Worm (Caenorhabditis elegans) whole organism, late embryonic: ENCODE data around the gene C25H3.14.

Source experiments
- ceh-2 ChIP-seq: sonication (generic microtip); optimal IDR thresholded peaks from 2 replicates; lab custom pipeline; 2016; ENCODE audit warnings: missing genotype, missing genetic modification characterization, missing compliant biosample characterization
- tbx-7 ChIP-seq: sonication (generic microtip); optimal IDR thresholded peaks from 2 replicates; lab custom pipeline; 2016; ENCODE audit warnings: missing genotype, missing genetic modification characterization, missing compliant biosample characterization
- unc-86 ChIP-seq: sonication (generic microtip); optimal IDR thresholded peaks from 2 replicates; lab custom pipeline; 2016; ENCODE audit warnings: missing genetic modification characterization, missing compliant biosample characterization

DNA sequence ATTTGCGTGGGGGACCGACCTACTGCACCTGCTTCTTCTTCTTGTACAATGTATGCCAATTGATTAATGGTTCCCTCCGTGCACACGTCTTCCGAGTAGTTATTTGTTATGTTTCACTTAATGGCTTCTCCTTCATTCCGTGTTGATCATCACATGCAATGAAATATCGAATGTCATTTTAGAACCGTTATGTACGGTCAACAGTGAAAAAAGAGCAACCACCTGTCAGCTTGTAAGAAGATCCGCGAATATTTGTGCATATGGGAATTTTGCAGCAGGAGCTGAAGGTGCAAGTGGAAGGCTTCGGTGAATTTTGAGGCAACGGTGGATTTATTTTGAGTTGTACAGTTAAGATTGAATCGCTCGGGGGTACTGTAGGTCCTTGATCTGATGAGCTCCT lies 41.7 kb downstream of the C25H3.14 start:
- TF ChIP-seq unc-86 (tag; lab: Kevin White, UChicago), result no peak
- TF ChIP-seq ceh-2 (tag; lab: Kevin White, UChicago), result no peak
- no peak for TF ChIP-seq tbx-7 (tag; lab: Kevin White, UChicago)
